Worm (Caenorhabditis elegans) whole organism, midembryonic: Measurements from ENCODE around the gene ccd-5.
A peak's percentile ranks its signal among the peaks of the same experiment; 100 is the strongest.

ENCODE experiments used
- flt-1 ChIP-seq: fragments of 200-800 bp; sonication (Bioruptor generic); IDR thresholded peaks from 2 replicates; pipeline ENCODE4 v1.3.6; 2022; ENCODE audit warnings: missing genetic modification characterization, missing compliant biosample characterization
- klf-2 ChIP-seq: fragments of 200-800 bp; sonication (Bioruptor generic); conservative IDR thresholded peaks from 2 replicates; pipeline ENCODE4 v1.3.6; 2022; ENCODE audit warnings: missing genetic modification reagents, missing genetic modification characterization, missing compliant biosample characterization
- ref-1 ChIP-seq: fragments of 200-800 bp; sonication (Bioruptor generic); conservative IDR thresholded peaks from 2 replicates; pipeline ENCODE4 v1.3.6; 2022; ENCODE audit warnings: missing genetic modification reagents, missing genetic modification characterization, missing compliant biosample characterization
- tab-1 ChIP-seq: fragments of 200-800 bp; sonication (Bioruptor generic); IDR thresholded peaks from 2 replicates; pipeline ENCODE4 v1.3.6; 2022; ENCODE audit warnings: missing genetic modification characterization, missing compliant biosample characterization
- ztf-29 ChIP-seq: fragments of 200-800 bp; sonication (Bioruptor generic); IDR thresholded peaks from 2 replicates; pipeline ENCODE4 v1.3.6; 2022; ENCODE audit warnings: missing genetic modification reagents, missing genetic modification characterization, missing compliant biosample characterization

- peak; percentile 79 for TF ChIP-seq klf-2 (GFP tag; lab: Robert Waterston, UW)
- peak; percentile 44; the same call in 1 of the 2 replicates for TF ChIP-seq ztf-29
- 0 out of 2 replicates have a peak, but pooled peaks have one; percentile 38 for TF ChIP-seq tab-1 (GFP tag; lab: Robert Waterston, UW)
- peak; percentile 65 for TF ChIP-seq ref-1
- TF ChIP-seq flt-1 (GFP tag; lab: Robert Waterston, UW), result peak; percentile 53; the same call in 1 of the 2 replicates
Observed at ce11 chrX:2553433-2553860, 19.0 kb downstream of the ccd-5 start.
